Worm (Caenorhabditis elegans): Measurements from ENCODE around the gene F26C11.3.

The F26C11.3 gene

DNA sequence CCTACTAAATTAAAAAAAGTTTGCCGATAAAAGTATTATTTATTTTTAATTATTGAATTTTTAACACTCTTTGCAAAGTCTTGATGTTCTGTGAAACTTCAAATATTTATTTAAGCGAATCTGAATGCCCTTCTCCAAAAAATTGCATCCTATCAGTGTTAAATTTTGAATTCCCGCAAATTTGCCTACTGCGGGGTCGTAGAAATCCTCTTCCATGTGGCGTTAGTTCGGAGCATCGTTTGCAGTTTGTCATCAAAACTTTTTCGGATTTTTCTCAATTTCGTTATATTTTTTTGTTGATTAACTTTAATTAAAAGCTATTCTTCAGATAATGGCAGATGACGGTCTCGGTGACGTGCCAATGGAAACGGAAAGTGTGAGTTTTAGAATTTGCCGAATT, 25.5 kb upstream of the F26C11.3 start, which contains the start of gene ufd-3 (continued):
- TF ChIP-seq Y48G9A.11 (GFP tag; IDR thresholded peaks at IDR 0.05) (peak; percentile 96), nhr-111 (GFP tag; optimal IDR thresholded peaks at IDR 0.05) (no peak), arid-1 (GFP tag; conservative IDR thresholded peaks at IDR 0.05) (0 out of 2 replicates have a peak, but pooled peaks have one; percentile 15), duxl-1 (tag; optimal IDR thresholded peaks at IDR 0.05; ENCODE audit: poor library complexity) (peak; percentile 6), aly-2 (tag; optimal IDR thresholded peaks at IDR 0.05) (no peak), lin-29 (GFP tag; IDR thresholded peaks at IDR 0.05) (no peak), ztf-11 (tag; optimal IDR thresholded peaks at IDR 0.05) (no peak), hmg-1.1 (GFP tag; IDR thresholded peaks at IDR 0.05) (no peak), attf-4 (tag; optimal IDR thresholded peaks at IDR 0.05) (no peak), lin-13 (GFP tag; optimal IDR thresholded peaks at IDR 0.05) (peak; percentile 28), aha-1 (tag) (peak; percentile 98), lin-15B (tag; optimal IDR thresholded peaks at IDR 0.05) (peak; percentile 5), rbr-2 (tag; optimal IDR thresholded peaks at IDR 0.05) (peak; percentile 66), pqm-1 (tag; optimal IDR thresholded peaks at IDR 0.05) (no peak), lir-3 (tag; optimal IDR thresholded peaks at IDR 0.05) (no peak), fos-1 (tag; optimal IDR thresholded peaks at IDR 0.05) (no peak), snpc-4 (tag; optimal IDR thresholded peaks at IDR 0.05) (no peak), zip-11 (GFP tag; IDR thresholded peaks at IDR 0.05) (no peak), hlh-11 (tag; optimal IDR thresholded peaks at IDR 0.05) (peak; percentile 53), tra-1 (GFP tag; IDR thresholded peaks at IDR 0.05) (no peak; the same call in 1 of the 2 replicates), nhr-237 (tag; optimal IDR thresholded peaks at IDR 0.05) (no peak), ztf-7 (tag; optimal IDR thresholded peaks at IDR 0.05) (no peak), unc-39 (tag; optimal IDR thresholded peaks at IDR 0.05) (no peak), daf-19 (GFP tag; conservative IDR thresholded peaks at IDR 0.05) (no peak), nhr-42 (GFP tag; IDR thresholded peaks at IDR 0.05) (no peak), dve-1 (tag; optimal IDR thresholded peaks at IDR 0.05; ENCODE audit: insufficient read depth) (peak; percentile 70), dmd-9 (GFP tag; IDR thresholded peaks at IDR 0.05) (peak; percentile 81), zfp-2 (tag; optimal IDR thresholded peaks at IDR 0.05) (no peak), ces-1 (GFP tag; optimal IDR thresholded peaks at IDR 0.05) (no peak), mes-2 (tag; optimal IDR thresholded peaks at IDR 0.05; ENCODE audit: poor library complexity, severe bottlenecking) (peak; percentile 99), cey-2 (tag; optimal IDR thresholded peaks at IDR 0.05; ENCODE audit: borderline replicate concordance, insufficient read depth) (no peak), F10B5.3 (tag; optimal IDR thresholded peaks at IDR 0.05) (no peak), skn-1 (tag; optimal IDR thresholded peaks at IDR 0.05) (no peak), nhr-28 (tag; optimal IDR thresholded peaks at IDR 0.05) (peak; percentile 51), spr-3 (GFP tag; optimal IDR thresholded peaks at IDR 0.05) (no peak), nhr-25 (tag; optimal IDR thresholded peaks at IDR 0.05; ENCODE audit: borderline replicate concordance, insufficient read depth) (no peak), egl-27 (tag; optimal IDR thresholded peaks at IDR 0.05) (no peak), mdt-29 (GFP tag; IDR thresholded peaks at IDR 0.05) (no peak), F49E8.2 (tag; optimal IDR thresholded peaks at IDR 0.05; ENCODE audit: borderline replicate concordance) (peak; percentile 63), ama-1 (optimal IDR thresholded peaks at IDR 0.05) (peak; percentile 63), mxl-2 (GFP tag; conservative IDR thresholded peaks at IDR 0.05) (no peak), D1046.2 (GFP tag; IDR thresholded peaks at IDR 0.05) (no peak), ceh-82 (tag; optimal IDR thresholded peaks at IDR 0.05) (no peak), lim-7 (GFP tag; IDR thresholded peaks at IDR 0.05) (no peak), ceh-62 (tag; optimal IDR thresholded peaks at IDR 0.05) (no peak), vab-7 (GFP tag; IDR thresholded peaks at IDR 0.05) (no peak), ceh-32 (tag; optimal IDR thresholded peaks at IDR 0.05; ENCODE audit: poor library complexity) (no peak), ceh-28 (tag; optimal IDR thresholded peaks at IDR 0.05) (no peak), fkh-10 (GFP tag; optimal IDR thresholded peaks at IDR 0.05) (peak; percentile 51), madf-5 (GFP tag; IDR thresholded peaks at IDR 0.05) (peak in 1 of 2 experiments; percentile 14; a peak in 1 of 4 replicates), ZK337.2 (GFP tag; IDR thresholded peaks at IDR 0.05) (peak; percentile 77; the same call in 1 of the 2 replicates), ZK546.5 (tag; optimal IDR thresholded peaks at IDR 0.05) (no peak)

All from whole organism, L4 larva.